Worm (Caenorhabditis elegans): ENCODE results near the gene gbas-1.
"Not testable (repeated sequence)": the region's sequence is repeated elsewhere in the genome, so short reads cannot be mapped to it uniquely, and the experiment has no call there.

DNA sequence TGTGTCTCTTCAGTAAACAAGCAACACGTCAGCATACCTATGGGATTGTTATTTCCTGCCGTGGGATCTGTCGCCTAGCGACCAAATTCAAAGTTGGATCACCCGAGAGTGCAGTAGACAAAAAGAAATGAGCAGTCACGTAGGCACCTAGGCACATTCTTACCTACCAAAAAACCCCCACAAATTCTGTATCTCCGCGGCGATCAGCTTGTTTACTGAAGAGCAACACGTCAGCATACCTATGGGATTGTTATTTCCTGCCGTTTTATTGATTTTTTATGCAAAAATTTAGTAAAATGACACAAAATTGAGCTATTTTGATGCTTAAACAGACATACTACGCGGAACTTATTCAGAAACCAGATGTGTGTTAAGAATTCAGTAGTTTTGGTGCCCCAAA is 29.8 kb downstream of the gbas-1 start, which contains the start of gene K02F6.5:
- not testable (repeated sequence) for TF ChIP-seq pqm-1 (tag; optimal IDR thresholded peaks at IDR 0.05); pag-3 (tag; optimal IDR thresholded peaks at IDR 0.05; ENCODE audit: borderline replicate concordance); ceh-30 (tag; optimal IDR thresholded peaks at IDR 0.05); elt-2 (tag; optimal IDR thresholded peaks at IDR 0.05); fkh-10 (GFP tag; optimal IDR thresholded peaks at IDR 0.05); unc-86 (tag; optimal IDR thresholded peaks at IDR 0.05); che-1 (tag; optimal IDR thresholded peaks at IDR 0.05); ref-2 (tag; optimal IDR thresholded peaks at IDR 0.05); ceh-6 (GFP tag; optimal IDR thresholded peaks at IDR 0.05)
